Worm (Caenorhabditis elegans) whole organism, L4 larva: ENCODE results near the gene srg-66.

Source experiments
- F49E8.2 ChIP-seq: sonication (generic microtip); optimal IDR thresholded peaks from 2 replicates; lab custom pipeline; 2016; ENCODE audit warnings: missing compliant biosample characterization, mild to moderate bottlenecking, missing genetic modification characterization, borderline replicate concordance
- R02D3.7 ChIP-seq: fragments of 150-350 bp; sonication (generic microtip); optimal IDR thresholded peaks from 3 replicates; lab custom pipeline; 2014; ENCODE audit warnings: missing biosample characterization, missing genetic modification characterization
- ama-1 ChIP-seq: fragments of 150-350 bp; optimal IDR thresholded peaks from 2 replicates; lab custom pipeline; 2014; ENCODE audit warnings: inconsistent platforms, mixed read lengths
- attf-4 ChIP-seq: sonication (generic microtip); optimal IDR thresholded peaks from 3 replicates; lab custom pipeline; 2017; ENCODE audit warnings: missing biosample characterization, missing genetic modification characterization
- ces-1 ChIP-seq: fragments of 150-350 bp; sonication (generic microtip); optimal IDR thresholded peaks from 4 replicates; lab custom pipeline; 2014; ENCODE audit warnings: missing biosample characterization, missing genetic modification reagents, missing genetic modification characterization
- daf-8 ChIP-seq: fragments of 200-800 bp; sonication (Bioruptor generic); IDR thresholded peaks from 2 replicates; pipeline ENCODE4 v1.3.6; 2022; ENCODE audit warnings: missing genetic modification characterization, missing compliant biosample characterization
- fkh-10 ChIP-seq: fragments of 150-350 bp; optimal IDR thresholded peaks from 2 replicates; lab custom pipeline; 2014; ENCODE audit warnings: missing biosample characterization, missing genetic modification reagents, missing genetic modification characterization
- sdz-12 ChIP-seq: fragments of 200-800 bp; sonication (Bioruptor generic); optimal IDR thresholded peaks from 2 replicates; lab custom pipeline; 2018; ENCODE audit warnings: mild to moderate bottlenecking, missing genetic modification characterization, missing compliant biosample characterization
- ztf-11 ChIP-seq: fragments of 150-350 bp; optimal IDR thresholded peaks from 2 replicates; lab custom pipeline; 2014; ENCODE audit warnings: missing biosample characterization, missing genetic modification characterization

- TF ChIP-seq ces-1 (GFP tag; lab: Kevin White, UChicago) (no peak), attf-4 (tag; lab: Kevin White, UChicago) (no peak), F49E8.2 (no peak), fkh-10 (GFP tag; lab: Kevin White, UChicago) (no peak), ztf-11 (tag; lab: Kevin White, UChicago) (no peak), daf-8 (GFP tag; lab: Robert Waterston, UW) (no peak), ama-1 (lab: Kevin White, UChicago) (no peak), R02D3.7 (tag; lab: Kevin White, UChicago) (no peak), sdz-12 (GFP tag; lab: Kevin White, UChicago) (no peak)
Observed at ce11 chrV:5504295-5504694, 22.1 kb upstream of the srg-66 start.
